Comparison of ENCODE assay signal across 5 worm cellular contexts in the genomic region with DNA sequence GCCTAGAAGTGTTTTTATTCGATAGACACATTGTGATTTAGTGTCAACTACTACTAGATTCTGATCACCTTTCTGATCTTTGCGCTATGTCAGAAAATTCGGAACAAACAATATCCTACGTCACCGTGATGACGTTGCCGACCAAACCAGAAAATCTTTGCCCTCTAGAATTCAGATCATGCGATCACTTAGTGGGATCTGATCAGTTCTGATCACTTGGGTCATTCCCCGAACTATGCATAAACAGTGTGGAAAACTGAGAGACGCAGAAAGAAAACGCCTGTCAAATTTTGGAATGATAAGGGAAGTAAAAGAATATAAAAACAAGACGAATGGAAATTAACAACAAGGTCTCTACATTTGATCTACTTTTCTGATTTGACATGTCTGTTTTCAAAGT.
TF ChIP-seq lines count a peak whose summit lies in the region.

A gene (plus strand): TSS at position 344 of the 400 bp plus-strand sequence.

TF ChIP-seq in whole organism, L1 larva, 84 proteins besides CTCF, POLR2A, EP300 and RAD21 (continues in another document):
- no peak for TF ChIP-seq mab-9 (GFP tag; IDR thresholded peaks at IDR 0.05; lab: Robert Waterston, UW)
- no peak for TF ChIP-seq ces-1 (GFP tag; optimal IDR thresholded peaks at IDR 0.05; lab: Kevin White, UChicago)
- no peak for TF ChIP-seq mep-1 (tag; optimal IDR thresholded peaks at IDR 0.05; lab: Kevin White, UChicago)
- no peak for TF ChIP-seq nhr-237 (tag; optimal IDR thresholded peaks at IDR 0.05; lab: Kevin White, UChicago)
- no peak for TF ChIP-seq pqm-1 (tag; optimal IDR thresholded peaks at IDR 0.05; lab: Kevin White, UChicago)
- TF ChIP-seq unc-130 (tag; optimal IDR thresholded peaks at IDR 0.05; lab: Kevin White, UChicago): peak; percentile 39
- no peak for TF ChIP-seq sup-37 (GFP tag; optimal IDR thresholded peaks at IDR 0.05; lab: Kevin White, UChicago)
- no peak for TF ChIP-seq fos-1 (tag; optimal IDR thresholded peaks at IDR 0.05; lab: Kevin White, UChicago)
- peak in 1 of 2 experiments; percentile 66 for TF ChIP-seq mdl-1 (tag; optimal IDR thresholded peaks at IDR 0.05; lab: Kevin White, UChicago)
- TF ChIP-seq blmp-1 (tag; optimal IDR thresholded peaks at IDR 0.05; lab: Kevin White, UChicago): peak; percentile 84
- no peak for TF ChIP-seq lin-14 (GFP tag; optimal IDR thresholded peaks at IDR 0.05; lab: Kevin White, UChicago)
- no peak for TF ChIP-seq dsc-1 (tag; optimal IDR thresholded peaks at IDR 0.05; lab: Kevin White, UChicago)
- TF ChIP-seq nhr-28 (tag; optimal IDR thresholded peaks at IDR 0.05; lab: Kevin White, UChicago): no peak
- TF ChIP-seq nhr-12 (tag; optimal IDR thresholded peaks at IDR 0.05; lab: Kevin White, UChicago): no peak
- TF ChIP-seq lin-15B (tag; optimal IDR thresholded peaks at IDR 0.05; lab: Kevin White, UChicago): no peak
- no peak for TF ChIP-seq hlh-17 (GFP tag; optimal IDR thresholded peaks at IDR 0.05; lab: Kevin White, UChicago; ENCODE audit: borderline replicate concordance)
- TF ChIP-seq nhr-90 (tag; optimal IDR thresholded peaks at IDR 0.05; lab: Kevin White, UChicago; ENCODE audit: poor library complexity): peak; percentile 24
- no peak for TF ChIP-seq nhr-11 (tag; optimal IDR thresholded peaks at IDR 0.05; lab: Kevin White, UChicago)

TF ChIP-seq in whole organism, L2 larva, 48 proteins besides CTCF, POLR2A, EP300 and RAD21:
- TF ChIP-seq sma-3 (GFP tag; optimal IDR thresholded peaks at IDR 0.05; lab: Kevin White, UChicago) (peak; percentile 85), lin-11 (tag; optimal IDR thresholded peaks at IDR 0.05; lab: Kevin White, UChicago) (no peak), gmeb-1 (tag; optimal IDR thresholded peaks at IDR 0.05; lab: Kevin White, UChicago) (peak; percentile 23), sem-4 (tag; optimal IDR thresholded peaks at IDR 0.05; lab: Kevin White, UChicago) (no peak), nhr-11 (tag; optimal IDR thresholded peaks at IDR 0.05; lab: Kevin White, UChicago) (no peak), unc-55 (GFP tag; optimal IDR thresholded peaks at IDR 0.05; lab: Kevin White, UChicago) (no peak), R02D3.7 (tag; optimal IDR thresholded peaks at IDR 0.05; lab: Kevin White, UChicago) (no peak), nhr-25 (tag; optimal IDR thresholded peaks at IDR 0.05; lab: Kevin White, UChicago) (peak; percentile 72), nhr-129 (tag; optimal IDR thresholded peaks at IDR 0.05; lab: Kevin White, UChicago) (peak; percentile 18), nhr-23 (tag; optimal IDR thresholded peaks at IDR 0.05; lab: Kevin White, UChicago) (no peak), nhr-21 (tag; optimal IDR thresholded peaks at IDR 0.05; lab: Kevin White, UChicago) (peak; percentile 72), sma-9 (GFP tag; optimal IDR thresholded peaks at IDR 0.05; lab: Kevin White, UChicago) (peak; percentile 78), sma-9 (tag; optimal IDR thresholded peaks at IDR 0.05; lab: Kevin White, UChicago) (no peak)

TF ChIP-seq in whole organism, L3 larva, 47 proteins besides CTCF, POLR2A, EP300 and RAD21:
- peak; percentile 32 for TF ChIP-seq ceh-28 (tag; optimal IDR thresholded peaks at IDR 0.05; lab: Kevin White, UChicago)
- TF ChIP-seq nhr-28 (tag; optimal IDR thresholded peaks at IDR 0.05; lab: Kevin White, UChicago): no peak
- no peak for TF ChIP-seq lsy-12 (tag; optimal IDR thresholded peaks at IDR 0.05; lab: Kevin White, UChicago)
- no peak for TF ChIP-seq ceh-82 (tag; optimal IDR thresholded peaks at IDR 0.05; lab: Kevin White, UChicago)
- no peak for TF ChIP-seq snpc-4 (tag; optimal IDR thresholded peaks at IDR 0.05; lab: Kevin White, UChicago)
- TF ChIP-seq nhr-25 (tag; optimal IDR thresholded peaks at IDR 0.05; lab: Kevin White, UChicago): peak; percentile 60
- TF ChIP-seq sea-2 (GFP tag; optimal IDR thresholded peaks at IDR 0.05; lab: Kevin White, UChicago): no peak
- no peak for TF ChIP-seq nhr-11 (tag; optimal IDR thresholded peaks at IDR 0.05; lab: Kevin White, UChicago)
- no peak for TF ChIP-seq nhr-67 (tag; optimal IDR thresholded peaks at IDR 0.05; lab: Kevin White, UChicago)
- no peak for TF ChIP-seq ZK546.5 (tag; optimal IDR thresholded peaks at IDR 0.05; lab: Kevin White, UChicago)
- peak; percentile 89 for TF ChIP-seq nhr-23 (tag; optimal IDR thresholded peaks at IDR 0.05; lab: Kevin White, UChicago)
- no peak for TF ChIP-seq aly-2 (tag; optimal IDR thresholded peaks at IDR 0.05; lab: Kevin White, UChicago)
- TF ChIP-seq nhr-43 (tag; optimal IDR thresholded peaks at IDR 0.05; lab: Kevin White, UChicago; ENCODE audit: poor library complexity, severe bottlenecking): peak; percentile 76
- no peak for TF ChIP-seq hmg-11 (tag; optimal IDR thresholded peaks at IDR 0.05; lab: Kevin White, UChicago)
- peak in 1 of 3 experiments; percentile 36 for TF ChIP-seq elt-3 (tag; optimal IDR thresholded peaks at IDR 0.05; lab: Kevin White, UChicago)
- no peak for TF ChIP-seq unc-39 (tag; optimal IDR thresholded peaks at IDR 0.05; lab: Kevin White, UChicago)
- TF ChIP-seq tbx-2 (tag; optimal IDR thresholded peaks at IDR 0.05; lab: Kevin White, UChicago): no peak
- no peak for TF ChIP-seq fkh-10 (GFP tag; optimal IDR thresholded peaks at IDR 0.05; lab: Kevin White, UChicago)
- TF ChIP-seq pqm-1 (tag; optimal IDR thresholded peaks at IDR 0.05; lab: Kevin White, UChicago): no peak

TF ChIP-seq in whole organism, L4 larva, 104 proteins besides CTCF, POLR2A, EP300 and RAD21 (continues in another document):
- TF ChIP-seq zfp-2 (tag; optimal IDR thresholded peaks at IDR 0.05; lab: Kevin White, UChicago): no peak
- TF ChIP-seq ceh-32 (tag; optimal IDR thresholded peaks at IDR 0.05; lab: Kevin White, UChicago; ENCODE audit: poor library complexity): no peak
- peak; percentile 32 to 62 for TF ChIP-seq mdl-1 (tag; optimal IDR thresholded peaks at IDR 0.05; lab: Kevin White, UChicago)
- peak; percentile 74 for TF ChIP-seq dmd-6 (GFP tag; IDR thresholded peaks at IDR 0.05; lab: Robert Waterston, UW)
- TF ChIP-seq gei-8 (GFP tag; optimal IDR thresholded peaks at IDR 0.05; lab: Kevin White, UChicago): no peak
- TF ChIP-seq lin-39 (tag; optimal IDR thresholded peaks at IDR 0.05; lab: Kevin White, UChicago): no peak
- TF ChIP-seq snpc-4 (tag; optimal IDR thresholded peaks at IDR 0.05; lab: Kevin White, UChicago): no peak
- TF ChIP-seq lsy-2 (tag; optimal IDR thresholded peaks at IDR 0.05; lab: Kevin White, UChicago): peak in 1 of 2 experiments; percentile 22
- peak; percentile 26 for TF ChIP-seq duxl-1 (tag; optimal IDR thresholded peaks at IDR 0.05; lab: Kevin White, UChicago; ENCODE audit: poor library complexity)
- TF ChIP-seq F44E2.7 (GFP tag; IDR thresholded peaks at IDR 0.05; lab: Robert Waterston, UW): no peak
- peak; percentile 76 for TF ChIP-seq hlh-11 (tag; optimal IDR thresholded peaks at IDR 0.05; lab: Kevin White, UChicago)
- no peak for TF ChIP-seq ama-1 (optimal IDR thresholded peaks at IDR 0.05; lab: Kevin White, UChicago)
- no peak for TF ChIP-seq sdz-12 (GFP tag; optimal IDR thresholded peaks at IDR 0.05; lab: Kevin White, UChicago)
- no peak for TF ChIP-seq cey-2 (tag; optimal IDR thresholded peaks at IDR 0.05; lab: Kevin White, UChicago; ENCODE audit: borderline replicate concordance, insufficient read depth)
- peak; percentile 29 for TF ChIP-seq mxl-3 (GFP tag; optimal IDR thresholded peaks at IDR 0.05; lab: Kevin White, UChicago)
- peak; percentile 79 for TF ChIP-seq nhr-48 (tag; optimal IDR thresholded peaks at IDR 0.05; lab: Kevin White, UChicago)
- TF ChIP-seq nhr-28 (tag; optimal IDR thresholded peaks at IDR 0.05; lab: Kevin White, UChicago): peak; percentile 82
- no peak for TF ChIP-seq mep-1 (tag; optimal IDR thresholded peaks at IDR 0.05; lab: Kevin White, UChicago)
- TF ChIP-seq snpc-1.2 (GFP tag; IDR thresholded peaks at IDR 0.05; lab: Robert Waterston, UW): no peak
- TF ChIP-seq T20F7.1 (GFP tag; optimal IDR thresholded peaks at IDR 0.05; lab: Kevin White, UChicago): no peak
- TF ChIP-seq tra-1 (GFP tag; IDR thresholded peaks at IDR 0.05; lab: Robert Waterston, UW): no peak
- peak; percentile 34 for TF ChIP-seq nhr-11 (tag; optimal IDR thresholded peaks at IDR 0.05; lab: Kevin White, UChicago)

TF ChIP-seq in whole organism, young adult, 124 proteins besides CTCF, POLR2A, EP300 and RAD21 (continues in another document):
- no peak for TF ChIP-seq F57A8.1 (GFP tag; optimal IDR thresholded peaks at IDR 0.05; lab: Kevin White, UChicago)
- TF ChIP-seq nfya-1 (tag; optimal IDR thresholded peaks at IDR 0.05; lab: Kevin White, UChicago; ENCODE audit: borderline replicate concordance, insufficient read depth): no peak
- no peak for TF ChIP-seq madf-10 (tag; optimal IDR thresholded peaks at IDR 0.05; lab: Kevin White, UChicago)
- TF ChIP-seq F33H1.4 (GFP tag; IDR thresholded peaks at IDR 0.05; lab: Robert Waterston, UW): no peak
- no peak for TF ChIP-seq madf-6 (GFP tag; IDR thresholded peaks at IDR 0.05; lab: Robert Waterston, UW)
- TF ChIP-seq pha-4 (tag; optimal IDR thresholded peaks at IDR 0.05; lab: Kevin White, UChicago): no peak
- TF ChIP-seq bed-2 (GFP tag; IDR thresholded peaks at IDR 0.05; lab: Robert Waterston, UW): no peak
- no peak for TF ChIP-seq chd-7 (tag; optimal IDR thresholded peaks at IDR 0.05; lab: Kevin White, UChicago)
- no peak for TF ChIP-seq efl-1 (GFP tag; optimal IDR thresholded peaks at IDR 0.05; lab: Kevin White, UChicago)
- no peak for TF ChIP-seq let-607 (tag; optimal IDR thresholded peaks at IDR 0.05; lab: Kevin White, UChicago)
- no peak for TF ChIP-seq dpl-1 (GFP tag; optimal IDR thresholded peaks at IDR 0.05; lab: Kevin White, UChicago)
- TF ChIP-seq snpc-1.3 (tag; optimal IDR thresholded peaks at IDR 0.05; lab: Kevin White, UChicago; ENCODE audit: insufficient read depth): no peak
- no peak for TF ChIP-seq F57C9.4 (tag; optimal IDR thresholded peaks at IDR 0.05; lab: Kevin White, UChicago)
- TF ChIP-seq dpff-1 (tag; optimal IDR thresholded peaks at IDR 0.05; lab: Kevin White, UChicago): no peak
- TF ChIP-seq nhr-90 (tag; optimal IDR thresholded peaks at IDR 0.05; lab: Kevin White, UChicago): no peak
- no peak for TF ChIP-seq lin-54 (GFP tag; optimal IDR thresholded peaks at IDR 0.05; lab: Kevin White, UChicago)
- peak; percentile 1 for TF ChIP-seq nhr-80 (tag; optimal IDR thresholded peaks at IDR 0.05; lab: Kevin White, UChicago)
- TF ChIP-seq nhr-27 (tag; optimal IDR thresholded peaks at IDR 0.05; lab: Kevin White, UChicago): no peak
- no peak for TF ChIP-seq ccch-3 (GFP tag; optimal IDR thresholded peaks at IDR 0.05; lab: Kevin White, UChicago)
- no peak for TF ChIP-seq F55B11.4 (tag; optimal IDR thresholded peaks at IDR 0.05; lab: Kevin White, UChicago; ENCODE audit: borderline replicate concordance, insufficient read depth)
- TF ChIP-seq B0035.1 (tag; optimal IDR thresholded peaks at IDR 0.05; lab: Kevin White, UChicago): no peak
- no peak for TF ChIP-seq ceh-40 (GFP tag; IDR thresholded peaks at IDR 0.05; lab: Robert Waterston, UW)
- TF ChIP-seq ceh-100 (GFP tag; IDR thresholded peaks at IDR 0.05; lab: Robert Waterston, UW): no peak
- TF ChIP-seq ztf-26 (tag; optimal IDR thresholded peaks at IDR 0.05; lab: Kevin White, UChicago): peak; percentile 67
- no peak for TF ChIP-seq him-1 (tag; optimal IDR thresholded peaks at IDR 0.05; lab: Kevin White, UChicago)
- no peak for TF ChIP-seq madf-3 (GFP tag; IDR thresholded peaks at IDR 0.05; lab: Robert Waterston, UW)
